Worm (Caenorhabditis elegans) whole organism, L4 larva: ENCODE data around the gene F16B12.6.

Source experiments
- F49E8.2 ChIP-seq: sonication (generic microtip); optimal IDR thresholded peaks from 2 replicates; lab custom pipeline; 2016; ENCODE audit warnings: missing compliant biosample characterization, mild to moderate bottlenecking, missing genetic modification characterization, borderline replicate concordance
- ama-1 ChIP-seq: fragments of 150-350 bp; optimal IDR thresholded peaks from 2 replicates; lab custom pipeline; 2014; ENCODE audit warnings: inconsistent platforms, mixed read lengths
- fkh-10 ChIP-seq: fragments of 150-350 bp; optimal IDR thresholded peaks from 2 replicates; lab custom pipeline; 2014; ENCODE audit warnings: missing biosample characterization, missing genetic modification reagents, missing genetic modification characterization
- nhr-41 ChIP-seq: fragments of 200-800 bp; sonication (Bioruptor generic); IDR thresholded peaks from 2 replicates; pipeline ENCODE4 v1.3.6; 2022; ENCODE audit warnings: missing genetic modification reagents, missing genetic modification characterization, missing compliant biosample characterization
- saeg-2 ChIP-seq: fragments of 200-800 bp; sonication (Bioruptor generic); IDR thresholded peaks from 2 replicates; pipeline ENCODE4 v1.3.6; 2022; ENCODE audit warnings: missing genetic modification reagents, missing genetic modification characterization, missing compliant biosample characterization
- unc-39 ChIP-seq: sonication (generic microtip); optimal IDR thresholded peaks from 2 replicates; lab custom pipeline; 2017; ENCODE audit warnings: missing biosample characterization, missing genetic modification characterization
- ztf-11 ChIP-seq: fragments of 150-350 bp; optimal IDR thresholded peaks from 2 replicates; lab custom pipeline; 2014; ENCODE audit warnings: missing biosample characterization, missing genetic modification characterization

ce11 chrX:14141896-14142392 lies 39.8 kb downstream of the F16B12.6 start, which contains the start of gene ceh-89:
- TF ChIP-seq unc-39 (tag; lab: Kevin White, UChicago) (no peak), F49E8.2 (no peak), saeg-2 (GFP tag; lab: Robert Waterston, UW) (no peak), ztf-11 (tag; lab: Kevin White, UChicago) (no peak), nhr-41 (GFP tag; lab: Robert Waterston, UW) (no peak), fkh-10 (no peak), ama-1 (no peak)
